Fruit fly (Drosophila melanogaster): Measurements from ENCODE around the gene rhea.
A peak's percentile ranks its signal among the peaks of the same experiment; 100 is the strongest.

DNA sequence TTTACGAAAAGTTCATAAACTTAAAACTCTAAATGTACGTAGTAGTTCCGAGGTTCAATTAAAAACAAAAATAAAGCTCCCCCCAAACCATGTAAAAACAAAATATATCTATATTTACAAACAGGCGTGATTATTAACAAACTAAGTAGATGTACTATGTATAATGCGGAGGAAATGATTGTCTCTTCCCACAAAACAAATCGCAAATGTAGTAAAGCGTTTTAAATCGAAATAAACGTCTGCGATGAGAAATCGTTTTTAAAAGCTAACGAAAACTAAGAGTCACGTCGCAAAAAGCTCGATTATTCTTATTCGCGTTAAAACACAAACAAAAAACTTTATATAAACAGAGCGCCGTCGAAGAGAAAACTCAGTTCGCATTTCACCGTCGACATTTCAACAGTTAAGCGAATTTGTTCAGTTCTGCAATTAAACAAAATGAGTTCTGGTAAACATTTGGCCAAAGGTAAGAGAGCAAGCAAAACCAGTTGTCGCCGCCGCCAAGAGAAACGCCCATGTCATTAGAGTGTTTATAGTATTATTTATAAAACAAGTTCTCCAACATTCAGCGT, 26.2 kb upstream of the rhea start, which contains the start of gene GstO3:
- TF ChIP-seq CG11617 (GFP tag; optimal IDR thresholded peaks at IDR 0.05) (no peak), cic (GFP tag; optimal IDR thresholded peaks at IDR 0.05) (peak; percentile 84), Mnt (GFP tag; optimal IDR thresholded peaks at IDR 0.05) (peak; percentile 42), CG7101 (tag; optimal IDR thresholded peaks at IDR 0.05) (peak; percentile 8), Hr96 (GFP tag; optimal IDR thresholded peaks at IDR 0.05) (no peak)
